Worm (Caenorhabditis elegans) whole organism, L2 larva: ENCODE results near the gene tag-275.

Experiments
- R02D3.7 ChIP-seq: fragments of 150-350 bp; optimal IDR thresholded peaks from 2 replicates; lab custom pipeline; 2014; ENCODE audit warnings: missing biosample characterization, missing genetic modification characterization
- ZK546.5 ChIP-seq: sonication (generic microtip); optimal IDR thresholded peaks from 2 replicates; lab custom pipeline; 2017; ENCODE audit warnings: missing biosample characterization, missing genetic modification characterization
- aly-2 ChIP-seq: fragments of 150-350 bp; optimal IDR thresholded peaks from 2 replicates; lab custom pipeline; 2014; ENCODE audit warnings: missing biosample characterization, missing genetic modification characterization
- elt-1 ChIP-seq: fragments of 150-350 bp; optimal IDR thresholded peaks from 2 replicates; lab custom pipeline; 2014; ENCODE audit warnings: missing biosample characterization, missing genetic modification characterization
- fos-1 ChIP-seq: fragments of 150-350 bp; optimal IDR thresholded peaks from 2 replicates; lab custom pipeline; 2014; ENCODE audit warnings: missing biosample characterization, missing genetic modification characterization
- lin-11 ChIP-seq: fragments of 150-350 bp; sonication (generic microtip); optimal IDR thresholded peaks from 2 replicates; lab custom pipeline; 2014; ENCODE audit warnings: missing biosample characterization, missing genetic modification characterization, inconsistent platforms, mixed read lengths
- lsy-2 ChIP-seq, 2 experiments: fragments of 150-350 bp in 1 of 2; sonication (generic microtip) in 1 of 2; optimal IDR thresholded peaks; 2 replicates each; lab custom pipeline; 2014 to 2017; ENCODE audit warnings: missing biosample characterization in 2 of 2, missing genetic modification characterization in 2 of 2
- mdl-1 ChIP-seq, 2 experiments: fragments of 150-350 bp in 1 of 2; sonication (generic microtip) in 1 of 2; optimal IDR thresholded peaks; 2 replicates each; lab custom pipeline; 2017; ENCODE audit warnings: missing biosample characterization in 2 of 2, missing genetic modification characterization in 2 of 2
- sma-9 ChIP-seq, 2 experiments: fragments of 150-350 bp in 1 of 2; sonication (generic microtip) in 1 of 2; optimal IDR thresholded peaks; 2 replicates each; lab custom pipeline; 2014 to 2016; ENCODE audit warnings: missing genetic modification characterization in 2 of 2, mild to moderate bottlenecking in 1 of 2, missing biosample characterization in 1 of 2, missing compliant biosample characterization in 1 of 2, missing genetic modification reagents in 1 of 2, moderate library complexity in 1 of 2
- snpc-4 ChIP-seq: fragments of 150-350 bp; optimal IDR thresholded peaks from 2 replicates; lab custom pipeline; 2014; ENCODE audit warnings: missing biosample characterization, missing genetic modification characterization
- unc-39 ChIP-seq: fragments of 150-350 bp; optimal IDR thresholded peaks from 2 replicates; lab custom pipeline; 2014; ENCODE audit warnings: missing biosample characterization, missing genetic modification characterization
- unc-62 ChIP-seq: fragments of 150-350 bp; optimal IDR thresholded peaks from 2 replicates; lab custom pipeline; 2014; ENCODE audit warnings: missing biosample characterization, missing genetic modification reagents, missing genetic modification characterization
- ztf-4 ChIP-seq: fragments of 150-350 bp; optimal IDR thresholded peaks from 2 replicates; lab custom pipeline; 2014; ENCODE audit warnings: missing biosample characterization, missing genetic modification characterization

ce11 chrX:6093046-6093445 lies 57.3 kb downstream of the tag-275 start, which contains the start of gene C15H9.5:
- TF ChIP-seq lsy-2 (tag; optimal IDR thresholded peaks at IDR 0.05; lab: Kevin White, UChicago), result no peak
- TF ChIP-seq unc-62 (GFP tag; lab: Kevin White, UChicago), result no peak
- no peak for TF ChIP-seq sma-9 (GFP tag; optimal IDR thresholded peaks at IDR 0.05; lab: Kevin White, UChicago)
- TF ChIP-seq sma-9 (tag; optimal IDR thresholded peaks at IDR 0.05; lab: Kevin White, UChicago), result no peak
- TF ChIP-seq snpc-4 (tag; lab: Kevin White, UChicago), result no peak
- TF ChIP-seq ztf-4 (tag; lab: Kevin White, UChicago), result no peak
- no peak for TF ChIP-seq lin-11 (tag; lab: Kevin White, UChicago)
- no peak for TF ChIP-seq aly-2
- TF ChIP-seq fos-1 (tag; lab: Kevin White, UChicago), result no peak
- TF ChIP-seq mdl-1 (tag; optimal IDR thresholded peaks at IDR 0.05; lab: Kevin White, UChicago), result no peak
- TF ChIP-seq ZK546.5, result no peak
- no peak for TF ChIP-seq unc-39
- TF ChIP-seq R02D3.7 (tag; lab: Kevin White, UChicago), result no peak
- no peak for TF ChIP-seq elt-1 (tag; lab: Kevin White, UChicago)
